Fruit fly (Drosophila melanogaster) whole organism: ENCODE results near the gene ich.

Source experiments
- CG8478 ChIP-seq: fragments of >200 bp; optimal IDR thresholded peaks from 2 replicates; lab custom pipeline; 2018; ENCODE audit warnings: inconsistent platforms
- Dll ChIP-seq: fragments of >200 bp; optimal IDR thresholded peaks from 2 replicates; lab custom pipeline; 2017
- EcR ChIP-seq, 2 experiments: fragments of >200 bp; optimal IDR thresholded peaks; 2 replicates each; lab custom pipeline; 2017; ENCODE audit warnings: missing biosample characterization in 2 of 2, missing genetic modification characterization in 2 of 2, missing genetic modification reagents in 2 of 2
- pan ChIP-seq: fragments of >200 bp; optimal IDR thresholded peaks from 2 replicates; lab custom pipeline; 2017
- psq ChIP-seq: fragments of >200 bp; optimal IDR thresholded peaks from 2 replicates; lab custom pipeline; 2017
- usp ChIP-seq: fragments of >200 bp; optimal IDR thresholded peaks from 2 replicates; lab custom pipeline; 2017; ENCODE audit warnings: missing biosample characterization, missing genetic modification characterization, mixed read lengths

Gene ich

DNA sequence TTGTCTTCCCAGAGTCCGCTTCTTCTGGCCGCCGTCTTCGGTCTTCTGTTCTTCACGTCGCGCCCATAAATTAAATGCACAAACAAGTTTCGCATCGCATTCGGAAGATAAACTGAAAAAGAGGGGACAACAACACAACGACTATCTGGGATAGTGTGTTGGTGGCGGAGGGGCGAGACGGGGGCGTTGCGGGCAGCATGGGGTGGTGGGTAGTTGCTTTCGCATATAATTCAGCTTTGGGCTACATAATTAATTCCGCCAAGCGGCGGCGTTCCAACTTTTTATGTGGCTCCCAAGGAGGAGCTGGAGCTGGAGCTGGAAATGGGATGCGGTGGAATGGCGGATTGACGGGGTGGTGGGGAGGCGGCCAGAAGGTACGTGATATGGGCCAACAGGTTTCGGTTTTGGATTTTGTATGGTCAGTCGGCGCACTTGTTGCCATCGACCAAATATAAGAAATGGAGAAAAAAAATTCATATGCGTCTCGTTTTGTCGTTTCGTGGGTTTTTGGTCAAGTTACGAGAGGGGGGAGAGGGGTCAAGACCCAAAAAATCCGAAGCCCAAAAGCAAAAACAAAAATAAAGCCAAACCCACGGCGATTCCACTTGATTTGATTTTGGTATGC lies 6.6 kb upstream of the ich start:
- TF ChIP-seq Dll (lab: Kevin White, UChicago): peak; percentile 71
- TF ChIP-seq CG8478 (lab: Kevin White, UChicago): no peak

DNA sequence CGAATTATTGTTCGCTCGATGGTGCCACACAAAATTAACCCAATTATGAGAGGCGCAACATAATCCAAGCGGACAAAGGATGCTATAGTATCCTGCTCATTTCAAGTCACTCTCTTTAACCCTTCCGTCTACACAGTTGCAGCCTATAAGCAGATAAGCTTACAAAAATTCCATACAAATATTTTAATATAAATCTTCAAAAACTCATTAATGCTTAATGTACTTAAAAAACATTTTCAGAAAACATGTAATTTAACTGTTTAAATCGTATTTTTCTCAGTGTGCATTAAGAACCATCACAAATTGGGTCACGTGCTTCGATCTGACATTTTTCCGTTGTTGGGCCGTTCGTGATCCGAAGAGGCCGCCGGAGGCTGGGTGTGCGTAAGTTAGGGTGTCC lies 6.0 kb upstream of the ich start:
- TF ChIP-seq CG8478 (lab: Kevin White, UChicago): no peak
- TF ChIP-seq Dll (lab: Kevin White, UChicago): no peak
- TF ChIP-seq EcR (GFP tag; optimal IDR thresholded peaks at IDR 0.05; lab: Kevin White, UChicago): no peak
- no peak for TF ChIP-seq pan
- TF ChIP-seq psq (lab: Kevin White, UChicago): no peak
- TF ChIP-seq usp: no peak

DNA sequence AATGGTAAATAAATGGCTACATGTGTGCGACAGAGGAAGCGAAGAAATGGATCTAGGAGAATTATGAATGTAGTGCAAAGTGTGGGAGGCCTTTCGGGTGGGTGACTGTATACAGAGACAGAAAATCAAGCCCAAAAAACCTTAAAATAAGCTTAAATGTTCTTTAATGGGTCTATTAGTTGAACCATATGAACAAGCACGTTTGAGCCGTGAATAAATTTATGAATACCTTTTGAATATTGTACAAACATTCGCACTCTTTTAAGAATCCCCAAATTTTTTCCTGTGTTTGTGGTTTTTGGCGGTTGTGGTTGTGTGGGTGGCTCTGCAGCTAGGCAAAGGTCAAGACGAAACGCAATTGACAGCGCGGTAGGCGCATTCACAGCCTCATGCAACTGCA lies 3.8 kb upstream of the ich start:
- TF ChIP-seq usp (no peak), psq (lab: Kevin White, UChicago) (no peak), Dll (lab: Kevin White, UChicago) (no peak), EcR (GFP tag; optimal IDR thresholded peaks at IDR 0.05; lab: Kevin White, UChicago) (no peak), CG8478 (lab: Kevin White, UChicago) (no peak), pan (no peak)

DNA sequence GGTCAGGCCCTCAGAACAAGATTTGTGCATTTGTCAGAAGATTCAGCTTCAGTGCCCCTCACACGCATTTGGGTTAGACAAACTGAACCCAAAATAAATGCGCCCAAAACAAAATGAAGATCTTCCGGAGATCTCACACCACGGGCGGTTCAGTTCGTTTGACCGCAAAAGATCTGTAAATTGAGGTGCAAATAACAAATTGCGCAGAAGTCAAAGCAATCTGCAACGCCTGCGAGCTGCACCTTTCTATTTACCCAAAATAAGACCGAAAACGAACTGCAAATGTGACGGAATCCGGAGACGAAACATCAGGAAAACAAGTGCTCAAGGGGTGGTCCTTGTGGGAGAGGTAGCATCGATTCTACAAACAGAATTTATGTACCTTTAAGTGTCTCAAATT lies 2.7 kb upstream of the ich start:
- TF ChIP-seq psq (lab: Kevin White, UChicago) (no peak), usp (no peak)

DNA sequence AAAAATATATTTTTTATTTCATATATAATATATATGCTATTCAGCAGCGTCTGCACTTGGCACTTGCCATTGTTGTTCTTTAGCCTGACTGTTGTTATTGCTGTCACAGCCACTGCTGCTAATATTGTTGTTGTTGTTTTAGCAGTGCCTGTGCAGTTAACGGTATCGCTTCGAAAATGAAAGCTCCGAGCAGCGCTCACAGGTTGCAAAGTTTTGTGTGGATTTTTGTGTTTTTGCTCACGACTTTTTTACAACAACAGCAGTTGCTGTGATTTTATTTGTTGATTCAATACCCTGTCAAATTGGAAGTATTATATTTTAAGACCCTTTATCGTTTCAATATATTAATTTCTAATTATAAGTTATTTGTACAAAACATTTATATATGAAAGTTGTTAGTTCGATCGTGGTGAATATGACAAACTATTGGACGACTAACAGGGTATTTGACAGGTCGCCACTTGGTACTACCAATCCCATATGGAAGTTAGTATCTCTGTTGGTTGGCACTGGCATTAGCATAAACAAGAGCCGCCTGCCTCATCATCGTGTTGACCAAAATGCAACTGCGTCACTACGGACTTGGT lies 1.0 kb upstream of the ich start:
- TF ChIP-seq pan (no peak), EcR (GFP tag; optimal IDR thresholded peaks at IDR 0.05; lab: Kevin White, UChicago) (no peak)

dm6 chr3R:8960329-8960728 lies 2.5 kb downstream of the ich start:
- no peak for TF ChIP-seq EcR (GFP tag; optimal IDR thresholded peaks at IDR 0.05; lab: Kevin White, UChicago)

dm6 chr3R:8959153-8959552 lies 3.7 kb downstream of the ich start:
- TF ChIP-seq Dll (lab: Kevin White, UChicago) (no peak), pan (no peak), psq (lab: Kevin White, UChicago) (no peak), EcR (GFP tag; optimal IDR thresholded peaks at IDR 0.05; lab: Kevin White, UChicago) (no peak), usp (no peak), CG8478 (lab: Kevin White, UChicago) (no peak)

DNA sequence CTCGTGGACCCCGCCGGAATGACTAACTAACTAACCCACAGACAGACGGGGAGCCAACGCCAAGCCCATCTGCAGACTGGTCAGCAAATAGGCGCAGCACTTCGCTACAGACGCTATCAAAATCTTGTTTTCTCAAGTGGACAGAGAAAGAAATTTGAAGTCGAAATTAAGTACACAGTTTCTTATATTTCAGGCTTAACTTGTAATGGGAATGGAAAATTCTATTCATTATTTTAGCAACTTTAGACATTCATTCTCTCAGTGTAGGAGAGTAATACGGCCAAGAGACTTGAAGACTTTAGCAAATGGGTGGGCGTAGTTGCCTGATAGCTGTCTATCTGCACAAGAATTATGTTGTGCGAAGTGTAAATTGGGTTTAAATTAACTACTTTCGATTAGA lies 4.5 kb downstream of the ich start:
- no peak for TF ChIP-seq Dll (lab: Kevin White, UChicago)
- TF ChIP-seq pan: no peak
- TF ChIP-seq CG8478 (lab: Kevin White, UChicago): no peak
- TF ChIP-seq EcR (GFP tag; optimal IDR thresholded peaks at IDR 0.05; lab: Kevin White, UChicago): no peak
- TF ChIP-seq usp: no peak
- TF ChIP-seq psq (lab: Kevin White, UChicago): no peak

DNA sequence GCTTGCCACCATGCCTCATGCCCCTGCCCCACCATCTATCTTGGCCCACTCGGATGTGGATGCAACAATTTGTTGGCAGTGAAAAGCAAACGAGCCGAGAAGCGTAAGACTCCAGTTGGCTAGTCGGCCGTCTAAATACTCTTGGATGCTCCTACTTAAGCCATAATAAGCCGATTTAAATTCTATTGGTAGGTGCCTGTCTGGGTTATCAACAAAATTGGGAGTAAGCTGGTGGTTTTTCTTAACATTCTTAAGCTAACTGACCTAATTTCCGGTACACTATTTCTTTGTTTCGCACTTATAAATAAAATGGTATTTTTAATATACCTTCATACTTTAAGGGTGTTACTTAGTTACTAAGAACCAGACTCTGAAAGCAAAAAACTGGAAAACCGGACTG lies 5.1 kb downstream of the ich start:
- TF ChIP-seq CG8478 (lab: Kevin White, UChicago) (no peak), psq (lab: Kevin White, UChicago) (no peak), pan (no peak), Dll (lab: Kevin White, UChicago) (no peak), usp (no peak), EcR (GFP tag; optimal IDR thresholded peaks at IDR 0.05; lab: Kevin White, UChicago) (no peak)

- TF ChIP-seq psq (lab: Kevin White, UChicago) (no peak), usp (no peak), Dll (lab: Kevin White, UChicago) (no peak), EcR (GFP tag; optimal IDR thresholded peaks at IDR 0.05; lab: Kevin White, UChicago) (no peak), CG8478 (lab: Kevin White, UChicago) (no peak), pan (no peak)
These were observed 6.5 kb downstream of the ich start for dm6 chr3R:8956333-8956732.

- no peak for TF ChIP-seq EcR (GFP tag; optimal IDR thresholded peaks at IDR 0.05; lab: Kevin White, UChicago)
- no peak for TF ChIP-seq pan
- TF ChIP-seq CG8478 (lab: Kevin White, UChicago): no peak
- no peak for TF ChIP-seq psq (lab: Kevin White, UChicago)
- no peak for TF ChIP-seq usp
- TF ChIP-seq Dll (lab: Kevin White, UChicago): peak; percentile 1
These were observed 7.4 kb downstream of the ich start for dm6 chr3R:8955359-8955820.

DNA sequence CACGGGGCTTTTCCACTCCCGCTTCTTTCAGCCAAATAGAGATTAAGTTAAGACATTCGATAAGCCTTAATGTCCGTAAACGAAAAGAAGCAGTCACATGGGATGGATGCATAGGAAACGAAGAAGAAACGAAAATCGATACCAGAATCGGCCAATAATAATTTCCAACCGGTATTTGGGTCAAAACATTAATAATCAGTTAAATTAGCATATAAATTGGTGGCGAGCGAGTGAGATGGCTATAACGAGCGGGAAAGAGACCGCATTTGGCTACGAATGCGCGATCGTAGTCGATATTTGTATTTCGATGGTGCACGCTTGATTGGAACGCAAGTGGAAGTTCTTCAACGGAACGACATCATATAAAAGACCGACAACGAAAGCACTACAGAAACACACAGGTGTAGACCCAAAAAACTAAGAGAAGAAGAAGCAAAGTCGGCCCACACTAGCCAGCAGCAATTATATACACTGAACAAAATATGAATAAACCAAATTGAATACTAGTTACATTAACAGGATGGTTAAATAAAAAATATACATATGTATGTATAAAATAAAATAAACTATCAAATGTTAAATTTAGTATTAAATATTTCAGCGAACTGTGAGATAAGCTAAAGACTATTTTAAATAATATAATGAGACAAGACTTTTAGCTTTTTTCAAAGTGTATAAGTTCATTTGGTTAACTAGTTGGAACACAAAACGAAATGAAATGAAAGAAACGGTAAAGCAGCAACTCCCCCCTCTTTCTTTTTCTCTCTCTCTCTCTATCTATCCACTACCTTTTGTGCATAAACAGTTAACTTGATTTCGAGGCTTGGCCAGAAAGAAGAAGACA lies 8.1 kb downstream of the ich start:
- TF ChIP-seq EcR (GFP tag; optimal IDR thresholded peaks at IDR 0.05; lab: Kevin White, UChicago) (no peak), psq (lab: Kevin White, UChicago) (no peak), CG8478 (lab: Kevin White, UChicago) (no peak), pan (no peak), Dll (lab: Kevin White, UChicago) (no peak), usp (no peak)
